Fruit fly (Drosophila melanogaster): ENCODE data around the gene Try29F.

DNA sequence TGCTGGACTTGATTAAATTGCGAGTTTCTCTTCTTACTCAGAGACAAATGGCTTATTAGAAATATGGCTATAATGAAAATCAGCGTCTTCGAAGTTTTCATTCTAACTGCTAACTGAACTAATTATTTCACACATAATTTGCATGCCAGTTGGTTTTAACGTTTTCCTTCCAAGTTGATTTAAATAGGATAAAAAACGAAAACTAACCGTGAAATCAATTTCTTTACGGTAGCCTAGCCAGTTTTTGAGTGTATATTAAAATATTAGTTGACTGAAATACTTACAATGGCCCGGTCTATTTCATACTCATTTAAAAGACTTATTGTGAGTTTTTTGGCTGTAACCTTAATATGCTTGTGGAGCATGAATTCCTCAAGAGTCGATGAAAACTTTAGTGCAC lies 36.1 kb upstream of the Try29F start, which contains the start of the genes CG9525 and CG32985:
- TF ChIP-seq GATAd (GFP tag; optimal IDR thresholded peaks at IDR 0.05) (no peak), br (GFP tag; optimal IDR thresholded peaks at IDR 0.05) (no peak)

Measured in whole organism, wandering third instar larva.